Worm (Caenorhabditis elegans): ENCODE measurements around the gene nlp-19.

DNA sequence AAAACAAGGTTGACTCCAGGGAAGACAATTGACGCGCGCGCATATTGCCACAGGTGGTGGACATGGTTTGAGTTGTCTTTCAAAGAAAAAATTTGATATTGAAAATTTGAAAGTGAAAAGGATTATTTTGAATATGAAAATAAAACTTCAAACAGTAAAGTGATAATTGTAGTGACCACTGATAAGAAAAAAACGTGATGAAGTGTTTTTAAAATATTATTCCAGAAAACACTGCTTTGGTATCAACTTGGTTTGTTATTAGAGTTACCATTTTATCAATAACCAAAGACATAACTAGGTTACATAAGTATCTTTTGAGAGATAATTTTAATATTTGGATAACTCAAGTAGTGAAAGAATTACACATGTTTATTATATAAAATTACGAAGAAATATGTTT lies 42.3 kb upstream of the nlp-19 start:
- TF ChIP-seq snpc-4 (tag; optimal IDR thresholded peaks at IDR 0.05): no peak
- no peak for TF ChIP-seq unc-39 (tag; optimal IDR thresholded peaks at IDR 0.05)
- no peak for TF ChIP-seq nhr-77 (tag; optimal IDR thresholded peaks at IDR 0.05)
- TF ChIP-seq zfp-2 (tag; optimal IDR thresholded peaks at IDR 0.05): no peak
- TF ChIP-seq lin-38 (GFP tag; IDR thresholded peaks at IDR 0.05): no peak
- no peak for TF ChIP-seq R02D3.7 (tag; optimal IDR thresholded peaks at IDR 0.05)
- TF ChIP-seq arid-1 (GFP tag; conservative IDR thresholded peaks at IDR 0.05): no peak
- TF ChIP-seq ces-1 (GFP tag; optimal IDR thresholded peaks at IDR 0.05): no peak
